Worm (Caenorhabditis elegans): Measurements from ENCODE around the gene slc-17.1.
"Not testable (repeated sequence)": the region's sequence is repeated elsewhere in the genome, so short reads cannot be mapped to it uniquely, and the experiment has no call there.

slc-17.1 gene

ce11 chrX:17444683-17445082, 20.0 kb downstream of the slc-17.1 start (continued):
- TF ChIP-seq F33H1.4 (GFP tag; IDR thresholded peaks at IDR 0.05) (peak; percentile 28; the same call in 1 of the 2 replicates), egrh-3 (GFP tag; IDR thresholded peaks at IDR 0.05) (0 out of 2 replicates have a peak, but pooled peaks have one; percentile 6), attf-3 (GFP tag; conservative IDR thresholded peaks at IDR 0.05) (peak; percentile 45; the same call in 1 of the 2 replicates), D2030.7 (GFP tag; IDR thresholded peaks at IDR 0.05) (peak; percentile 16; the same call in 1 of the 2 replicates), lin-26 (GFP tag; IDR thresholded peaks at IDR 0.05) (peak; percentile 68; the same call in 1 of the 2 replicates), nhr-120 (GFP tag; IDR thresholded peaks at IDR 0.05) (peak; percentile 77; the same call in 1 of the 2 replicates), ceh-91 (GFP tag; IDR thresholded peaks at IDR 0.05) (0 out of 2 replicates have a peak, but pooled peaks have one; percentile 10), ekl-4 (GFP tag; IDR thresholded peaks at IDR 0.05) (peak; percentile 30; the same call in 1 of the 2 replicates), lag-1 (GFP tag; IDR thresholded peaks at IDR 0.05) (0 out of 2 replicates have a peak, but pooled peaks have one; percentile 60), attf-6 (GFP tag; IDR thresholded peaks at IDR 0.05) (peak; percentile 40; the same call in 1 of the 2 replicates), F37B4.10 (GFP tag; IDR thresholded peaks at IDR 0.05) (peak; percentile 76; the same call in 1 of the 2 replicates), C17E4.6 (GFP tag; IDR thresholded peaks at IDR 0.05) (0 out of 2 replicates have a peak, but pooled peaks have one; percentile 35), ceh-40 (GFP tag; IDR thresholded peaks at IDR 0.05) (0 out of 2 replicates have a peak, but pooled peaks have one; percentile 65), mcd-1 (GFP tag; IDR thresholded peaks at IDR 0.05) (peak; percentile 31; the same call in 1 of the 2 replicates), madf-3 (GFP tag; IDR thresholded peaks at IDR 0.05) (peak; percentile 85)

DNA sequence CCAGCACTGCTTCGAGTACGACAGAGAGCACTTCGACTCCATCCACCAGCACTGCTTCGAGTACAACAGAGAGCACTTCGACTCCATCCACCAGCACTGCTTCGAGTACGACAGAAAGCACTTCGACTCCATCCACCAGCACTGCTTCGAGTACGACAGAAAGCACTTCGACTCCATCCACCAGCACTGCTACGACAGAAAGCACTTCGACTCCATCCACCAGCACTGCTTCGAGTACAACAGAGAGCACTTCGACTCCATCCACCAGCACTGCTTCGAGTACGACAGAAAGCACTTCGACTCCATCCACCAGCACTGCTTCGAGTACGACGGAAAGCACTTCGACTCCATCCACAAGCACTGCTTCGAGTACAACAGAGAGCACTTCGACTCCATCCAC, 22.2 kb downstream of the slc-17.1 start:
- TF ChIP-seq let-526 (GFP tag; IDR thresholded peaks at IDR 0.05) (peak; percentile 73; the same call in 1 of the 2 replicates), aptf-3 (GFP tag; IDR thresholded peaks at IDR 0.05) (peak; percentile 97), pbrm-1 (GFP tag; IDR thresholded peaks at IDR 0.05) (0 out of 2 replicates have a peak, but pooled peaks have one; percentile 47), nfyb-1 (GFP tag; IDR thresholded peaks at IDR 0.05) (peak; percentile 76), egrh-3 (GFP tag; IDR thresholded peaks at IDR 0.05) (peak; percentile 79; the same call in 1 of the 2 replicates), cebp-2 (GFP tag; IDR thresholded peaks at IDR 0.05) (peak; percentile 99), K11D2.4 (GFP tag; IDR thresholded peaks at IDR 0.05) (0 out of 2 replicates have a peak, but pooled peaks have one; percentile 55), egl-18 (GFP tag; IDR thresholded peaks at IDR 0.05) (peak; percentile 88; the same call in 1 of the 2 replicates), nfya-2 (GFP tag; IDR thresholded peaks at IDR 0.05) (0 out of 2 replicates have a peak, but pooled peaks have one; percentile 84), madf-3 (GFP tag; IDR thresholded peaks at IDR 0.05) (peak; percentile 74; the same call in 1 of the 2 replicates), ztf-6 (GFP tag; IDR thresholded peaks at IDR 0.05) (peak; percentile 90), aptf-2 (GFP tag; conservative IDR thresholded peaks at IDR 0.05) (peak; percentile 70; the same call in 1 of the 2 replicates), ceh-58 (GFP tag; IDR thresholded peaks at IDR 0.05) (peak; percentile 92; the same call in 1 of the 2 replicates), B0019.2 (GFP tag; conservative IDR thresholded peaks at IDR 0.05) (peak; percentile 48), nhr-120 (GFP tag; IDR thresholded peaks at IDR 0.05) (peak; percentile 97), Y53G8AR.9 (GFP tag; conservative IDR thresholded peaks at IDR 0.05) (peak; percentile 71; the same call in 1 of the 2 replicates), attf-6 (GFP tag; IDR thresholded peaks at IDR 0.05) (peak; percentile 70; the same call in 1 of the 2 replicates), ekl-4 (GFP tag; IDR thresholded peaks at IDR 0.05) (peak; percentile 67; the same call in 1 of the 2 replicates), cebp-1 (GFP tag; IDR thresholded peaks at IDR 0.05) (peak; percentile 57; the same call in 1 of the 2 replicates), D2030.7 (GFP tag; IDR thresholded peaks at IDR 0.05) (peak; percentile 59), sea-2 (GFP tag; IDR thresholded peaks at IDR 0.05) (peak; percentile 85), F39B2.1 (GFP tag; IDR thresholded peaks at IDR 0.05) (0 out of 2 replicates have a peak, but pooled peaks have one; percentile 10), C06A6.2 (GFP tag; conservative IDR thresholded peaks at IDR 0.05) (peak; percentile 64; the same call in 1 of the 2 replicates), ztf-25 (GFP tag; IDR thresholded peaks at IDR 0.05) (peak; percentile 81; the same call in 1 of the 2 replicates), madf-6 (GFP tag; IDR thresholded peaks at IDR 0.05) (0 out of 2 replicates have a peak, but pooled peaks have one; percentile 28), Y56A3A.18 (GFP tag; IDR thresholded peaks at IDR 0.05) (peak; percentile 86; the same call in 1 of the 2 replicates), lag-1 (GFP tag; IDR thresholded peaks at IDR 0.05) (peak; percentile 96)
- not testable (repeated sequence) for TF ChIP-seq cebp-1 (tag; optimal IDR thresholded peaks at IDR 0.05)

Measured in whole organism, young adult.